Worm (Caenorhabditis elegans): ENCODE results near the gene istr-1.

DNA sequence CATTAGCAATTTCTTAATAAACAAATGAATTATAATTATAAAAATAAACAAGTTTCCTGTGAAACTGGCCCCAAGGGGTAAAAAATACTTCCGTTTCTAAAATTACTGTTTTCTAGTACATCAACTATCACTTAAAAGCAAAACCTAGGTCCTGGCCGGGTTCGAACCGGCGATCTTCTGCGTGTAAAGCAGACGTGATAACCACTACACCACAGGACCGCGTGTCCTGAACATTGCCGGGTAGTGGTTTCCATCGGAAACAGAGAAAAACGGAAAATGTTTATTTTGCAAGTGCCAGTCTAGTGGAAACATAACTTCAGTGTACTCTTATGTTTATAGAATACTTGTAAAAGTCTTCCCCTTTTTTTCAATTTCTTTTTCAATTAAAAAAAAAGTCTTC lies 14.5 kb upstream of the istr-1 start:
- TF ChIP-seq pha-4 (tag; optimal IDR thresholded peaks at IDR 0.05) (no peak), ceh-83 (GFP tag; optimal IDR thresholded peaks at IDR 0.05) (no peak), nhr-28 (tag; optimal IDR thresholded peaks at IDR 0.05) (no peak), unc-62 (GFP tag; optimal IDR thresholded peaks at IDR 0.05) (no peak), lsy-2 (tag; optimal IDR thresholded peaks at IDR 0.05) (no peak), nhr-237 (tag; optimal IDR thresholded peaks at IDR 0.05) (no peak), nhr-76 (tag; optimal IDR thresholded peaks at IDR 0.05) (no peak), ceh-39 (tag; optimal IDR thresholded peaks at IDR 0.05) (no peak), unc-39 (tag; optimal IDR thresholded peaks at IDR 0.05) (no peak)
